Fruit fly (Drosophila melanogaster): ENCODE data around the gene CG6813.
A peak's percentile ranks its signal among the peaks of the same experiment; 100 is the strongest.

The CG6813 gene

dm6 chr3R:11661712-11662111, 35.3 kb upstream of the CG6813 start (continued):
- TF ChIP-seq kah (GFP tag; optimal IDR thresholded peaks at IDR 0.05) (peak; percentile 56), Dek (tag; optimal IDR thresholded peaks at IDR 0.05) (peak; percentile 38), croc (GFP tag; conservative IDR thresholded peaks at IDR 0.05) (0 out of 3 replicates have a peak, but pooled peaks have one; percentile 15), CG18011 (GFP tag; optimal IDR thresholded peaks at IDR 0.05) (no peak), sisA (GFP tag; IDR thresholded peaks at IDR 0.05) (peak; percentile 41), zfh1 (GFP tag; IDR thresholded peaks at IDR 0.05) (0 out of 3 replicates have a peak, but pooled peaks have one; percentile 28), eve (GFP tag; optimal IDR thresholded peaks at IDR 0.05) (no peak), nerfin-1 (tag; optimal IDR thresholded peaks at IDR 0.05) (peak; percentile 12), CG1603 (tag; optimal IDR thresholded peaks at IDR 0.05) (peak; percentile 65), salm (tag; optimal IDR thresholded peaks at IDR 0.05) (peak; percentile 38), YL-1 (GFP tag; optimal IDR thresholded peaks at IDR 0.05) (no peak), gfzf (GFP tag; optimal IDR thresholded peaks at IDR 0.05) (no peak), fd96Cb (tag; optimal IDR thresholded peaks at IDR 0.05) (peak; percentile 47), CG13775 (GFP tag; optimal IDR thresholded peaks at IDR 0.05) (no peak), Xbp1 (GFP tag; optimal IDR thresholded peaks at IDR 0.05) (peak; percentile 27), CG6791 (GFP tag; IDR thresholded peaks at IDR 0.05; ENCODE audit: partially characterized antibody) (no peak), Sin3A (optimal IDR thresholded peaks at IDR 0.05) (no peak), Hr51 (GFP tag; optimal IDR thresholded peaks at IDR 0.05) (peak in 1 of 2 experiments; percentile 84), E2f2 (GFP tag; IDR thresholded peaks at IDR 0.05) (peak; percentile 21; the same call in 1 of the 2 replicates), Opbp (GFP tag; IDR thresholded peaks at IDR 0.05; ENCODE audit: partially characterized antibody) (no peak), Hr78 (GFP tag; optimal IDR thresholded peaks at IDR 0.05) (peak in 1 of 2 experiments; percentile 27), Dp (GFP tag; optimal IDR thresholded peaks at IDR 0.05) (no peak), Fer1 (GFP tag; optimal IDR thresholded peaks at IDR 0.05) (peak; percentile 70), CG2120 (GFP tag; optimal IDR thresholded peaks at IDR 0.05) (peak; percentile 49), Asciz (GFP tag; optimal IDR thresholded peaks at IDR 0.05) (peak; percentile 51), MESR4 (GFP tag; optimal IDR thresholded peaks at IDR 0.05) (no peak), Nf-YB (GFP tag; optimal IDR thresholded peaks at IDR 0.05) (peak; percentile 14), ind (GFP tag; optimal IDR thresholded peaks at IDR 0.05) (peak; percentile 27), p53 (GFP tag; optimal IDR thresholded peaks at IDR 0.05) (no peak), PHDP (tag; optimal IDR thresholded peaks at IDR 0.05) (peak; percentile 60), sens (GFP tag) (peak; percentile 79), onecut (GFP tag; IDR thresholded peaks at IDR 0.05) (0 out of 2 replicates have a peak, but pooled peaks have one; percentile 13), sqz (GFP tag; optimal IDR thresholded peaks at IDR 0.05) (peak; percentile 3), Oli (tag; optimal IDR thresholded peaks at IDR 0.05) (peak; percentile 71), fd3F (GFP tag; optimal IDR thresholded peaks at IDR 0.05) (peak; percentile 20), CkIIα-i1 (GFP tag; IDR thresholded peaks at IDR 0.05) (no peak), CoRest (tag; optimal IDR thresholded peaks at IDR 0.05) (peak; percentile 56), sd (tag; optimal IDR thresholded peaks at IDR 0.05) (peak; percentile 22), Drgx (GFP tag; IDR thresholded peaks at IDR 0.05) (peak; percentile 73), CG12391 (tag; optimal IDR thresholded peaks at IDR 0.05) (peak; percentile 59), ATbp (GFP tag; optimal IDR thresholded peaks at IDR 0.05) (peak; percentile 48), HmgZ (tag; optimal IDR thresholded peaks at IDR 0.05) (peak; percentile 38), Hmr (GFP tag; optimal IDR thresholded peaks at IDR 0.05) (peak; percentile 5), CG10979 (tag; optimal IDR thresholded peaks at IDR 0.05) (peak; percentile 36), E2f1 (GFP tag; IDR thresholded peaks at IDR 0.05) (peak; percentile 23; the same call in 1 of the 2 replicates), CG9932 (GFP tag; IDR thresholded peaks at IDR 0.05) (no peak), run (tag; optimal IDR thresholded peaks at IDR 0.05) (peak; percentile 38), CG31224 (GFP tag; IDR thresholded peaks at IDR 0.05) (0 out of 2 replicates have a peak, but pooled peaks have one; percentile 18), CG13296 (GFP tag; optimal IDR thresholded peaks at IDR 0.05) (peak; percentile 51)

Data from whole organism, embryonic.